Fruit fly (Drosophila melanogaster) whole organism, embryonic: ENCODE data around the gene CG5568.

Experiments used
- BEAF-32 ChIP-seq: fragments of 200-800 bp; sonication (Bioruptor generic); optimal IDR thresholded peaks from 3 replicates; lab custom pipeline; 2017; ENCODE audit warnings: missing biosample characterization, missing genetic modification characterization, mild to moderate bottlenecking, moderate library complexity, missing genetic modification reagents
- Bdp1 ChIP-seq: fragments of 200-800 bp; sonication (Bioruptor generic); optimal IDR thresholded peaks from 3 replicates; lab custom pipeline; 2016; ENCODE audit warnings: missing biosample characterization, missing genetic modification characterization
- Blimp-1 ChIP-seq: fragments of 200-800 bp; sonication (Bioruptor generic); optimal IDR thresholded peaks from 3 replicates; lab custom pipeline; 2018; ENCODE audit warnings: missing biosample characterization, missing genetic modification characterization, mild to moderate bottlenecking, moderate library complexity, missing genetic modification reagents
- C15 ChIP-seq: fragments of 200-800 bp; sonication (Bioruptor generic); IDR thresholded peaks from 3 replicates; pipeline ENCODE4 v1.3.6; 2022; ENCODE audit warnings: missing biosample characterization, missing genetic modification characterization
- CG10543 ChIP-seq: fragments of 200-800 bp; sonication (Bioruptor generic); optimal IDR thresholded peaks from 3 replicates; lab custom pipeline; 2017; ENCODE audit warnings: missing biosample characterization, mild to moderate bottlenecking, missing genetic modification characterization, moderate library complexity
- CG11695 ChIP-seq: fragments of 200-800 bp; sonication (Bioruptor generic); IDR thresholded peaks from 3 replicates; pipeline ENCODE4 v1.3.6; 2022; ENCODE audit warnings: missing biosample characterization, missing genetic modification characterization
- CG11696 ChIP-seq: fragments of 200-800 bp; sonication (Bioruptor generic); IDR thresholded peaks from 2 replicates; pipeline ENCODE4 v1.3.6; 2022; ENCODE audit warnings: missing biosample characterization, missing genetic modification characterization
- CG14014 ChIP-seq: fragments of 200-800 bp; sonication (Bioruptor generic); IDR thresholded peaks from 2 replicates; pipeline ENCODE4 v1.3.6; 2022; ENCODE audit warnings: missing biosample characterization, missing genetic modification characterization
- CG15479 ChIP-seq: fragments of 200-800 bp; sonication (Bioruptor generic); optimal IDR thresholded peaks from 3 replicates; lab custom pipeline; 2019; ENCODE audit warnings: missing biosample characterization, mild to moderate bottlenecking, missing genetic modification characterization, moderate library complexity
- CG15601 ChIP-seq: fragments of 200-800 bp; sonication (Bioruptor generic); optimal IDR thresholded peaks from 3 replicates; lab custom pipeline; 2019; ENCODE audit warnings: missing biosample characterization, mild to moderate bottlenecking, missing genetic modification characterization, moderate library complexity
- CG31388 ChIP-seq: fragments of 200-800 bp; sonication (Bioruptor generic); optimal IDR thresholded peaks from 2 replicates; lab custom pipeline; 2016; ENCODE audit warnings: missing biosample characterization, missing genetic modification characterization
- CG3163 ChIP-seq: fragments of 200-800 bp; sonication (Bioruptor generic); optimal IDR thresholded peaks from 3 replicates; lab custom pipeline; 2016; ENCODE audit warnings: missing biosample characterization, missing genetic modification characterization
- CG32767 ChIP-seq: fragments of 200-800 bp; sonication (Bioruptor generic); IDR thresholded peaks from 2 replicates; pipeline ENCODE4 v1.3.6; 2022; ENCODE audit warnings: missing biosample characterization, missing genetic modification characterization
- CG34422 ChIP-seq: fragments of 200-800 bp; sonication (Bioruptor generic); IDR thresholded peaks from 3 replicates; pipeline ENCODE4 v1.3.6; 2022; ENCODE audit warnings: missing biosample characterization, missing genetic modification characterization
- CG5180 ChIP-seq: fragments of 200-800 bp; sonication (Bioruptor generic); optimal IDR thresholded peaks from 3 replicates; lab custom pipeline; 2017; ENCODE audit warnings: missing biosample characterization, missing genetic modification characterization, mild to moderate bottlenecking, moderate library complexity, missing genetic modification reagents
- CG6654 ChIP-seq: fragments of 200-800 bp; sonication (Bioruptor generic); optimal IDR thresholded peaks from 2 replicates; lab custom pipeline; 2017; ENCODE audit warnings: missing biosample characterization, mild to moderate bottlenecking, missing genetic modification characterization
- CG7987 ChIP-seq: fragments of 200-800 bp; sonication (Bioruptor generic); optimal IDR thresholded peaks from 2 replicates; lab custom pipeline; 2018; ENCODE audit warnings: missing biosample characterization, mild to moderate bottlenecking, missing genetic modification characterization, moderate library complexity
- CG8290 ChIP-seq, 3 experiments: fragments of 200-800 bp; sonication (Bioruptor generic); optimal IDR thresholded peaks; 2 replicates each; lab custom pipeline; 2016 to 2019; ENCODE audit warnings: missing biosample characterization in 3 of 3, missing genetic modification characterization in 3 of 3, mild to moderate bottlenecking in 2 of 3, moderate library complexity in 1 of 3
- CG8388 ChIP-seq: fragments of 200-800 bp; sonication (Bioruptor generic); optimal IDR thresholded peaks from 2 replicates; lab custom pipeline; 2019; ENCODE audit warnings: missing biosample characterization, mild to moderate bottlenecking, missing genetic modification characterization, moderate library complexity
- CTCF ChIP-seq: fragments of 200-800 bp; sonication (Bioruptor generic); optimal IDR thresholded peaks from 2 replicates; lab custom pipeline; 2017; ENCODE audit warnings: missing biosample characterization, mild to moderate bottlenecking, missing genetic modification characterization, moderate library complexity
- CrebB ChIP-seq: fragments of 200-800 bp; sonication (Bioruptor generic); optimal IDR thresholded peaks from 3 replicates; lab custom pipeline; 2018; ENCODE audit warnings: missing biosample characterization, mild to moderate bottlenecking, missing genetic modification characterization
- D ChIP-seq, 2 experiments: fragments of 200-800 bp in 1 of 2; fragments of >200 bp in 1 of 2; sonication (Bioruptor generic) in 1 of 2; optimal IDR thresholded peaks; 2 replicates in 1 of 2; 3 replicates in 1 of 2; lab custom pipeline; 2017; ENCODE audit warnings: mild to moderate bottlenecking in 1 of 2, missing biosample characterization in 1 of 2, missing genetic modification characterization in 1 of 2, missing genetic modification reagents in 1 of 2
- Hmr ChIP-seq: fragments of 200-800 bp; sonication (Bioruptor generic); optimal IDR thresholded peaks from 3 replicates; lab custom pipeline; 2017; ENCODE audit warnings: mild to moderate bottlenecking, missing biosample characterization, missing genetic modification reagents, missing genetic modification characterization
- Hmx ChIP-seq: fragments of 200-800 bp; sonication (Bioruptor generic); optimal IDR thresholded peaks from 2 replicates; lab custom pipeline; 2016; ENCODE audit warnings: missing biosample characterization, missing genetic modification characterization
- NFAT ChIP-seq: fragments of 200-800 bp; sonication (Bioruptor generic); IDR thresholded peaks from 2 replicates; pipeline ENCODE4 v1.3.6; 2022; ENCODE audit warnings: missing biosample characterization, missing genetic modification characterization
- Neu2 ChIP-seq: fragments of 200-800 bp; sonication (Bioruptor generic); optimal IDR thresholded peaks from 3 replicates; lab custom pipeline; 2016; ENCODE audit warnings: missing biosample characterization, missing genetic modification characterization, borderline replicate concordance
- Oli ChIP-seq: fragments of 200-800 bp; sonication (Bioruptor generic); optimal IDR thresholded peaks from 2 replicates; lab custom pipeline; 2018; ENCODE audit warnings: missing biosample characterization, mild to moderate bottlenecking, missing genetic modification characterization, moderate library complexity
- Tbp ChIP-seq: fragments of >200 bp; optimal IDR thresholded peaks from 2 replicates; lab custom pipeline; 2018; ENCODE audit warnings: missing biosample characterization, missing genetic modification characterization
- Vsx1 ChIP-seq: fragments of 200-800 bp; sonication (Bioruptor generic); optimal IDR thresholded peaks from 2 replicates; lab custom pipeline; 2017; ENCODE audit warnings: missing biosample characterization, mild to moderate bottlenecking, missing genetic modification characterization, missing genetic modification reagents
- YL-1 ChIP-seq: fragments of 200-800 bp; sonication (Bioruptor generic); optimal IDR thresholded peaks from 3 replicates; lab custom pipeline; 2017; ENCODE audit warnings: missing biosample characterization, mild to moderate bottlenecking, missing genetic modification characterization
- ac ChIP-seq: fragments of 200-800 bp; sonication (Bioruptor generic); optimal IDR thresholded peaks from 3 replicates; lab custom pipeline; 2017; ENCODE audit warnings: missing biosample characterization, mild to moderate bottlenecking, missing genetic modification characterization
- ato ChIP-seq: fragments of 200-800 bp; sonication (Bioruptor generic); IDR thresholded peaks from 2 replicates; pipeline ENCODE4 v1.3.6; 2022; ENCODE audit warnings: missing biosample characterization, missing genetic modification characterization; ENCODE audit not compliant: partially characterized antibody
- bsh ChIP-seq, 2 experiments: fragments of 200-800 bp; sonication (Bioruptor generic); optimal IDR thresholded peaks; 2 replicates each; lab custom pipeline; 2017 to 2018; ENCODE audit warnings: mild to moderate bottlenecking in 2 of 2, missing biosample characterization in 2 of 2, missing genetic modification characterization in 2 of 2, moderate library complexity in 1 of 2
- crp ChIP-seq, 2 experiments: fragments of 200-800 bp; sonication (Bioruptor generic); optimal IDR thresholded peaks; 2 replicates in 1 of 2; 3 replicates in 1 of 2; lab custom pipeline; 2017; ENCODE audit warnings: missing biosample characterization in 2 of 2, missing genetic modification characterization in 2 of 2, mild to moderate bottlenecking in 1 of 2, moderate library complexity in 1 of 2
- cwo ChIP-seq: fragments of 200-800 bp; sonication (Bioruptor generic); optimal IDR thresholded peaks from 3 replicates; lab custom pipeline; 2017; ENCODE audit warnings: missing biosample characterization, missing genetic modification characterization, mild to moderate bottlenecking, moderate library complexity, missing genetic modification reagents
- ewg ChIP-seq: fragments of 200-800 bp; sonication (Bioruptor generic); optimal IDR thresholded peaks from 3 replicates; lab custom pipeline; 2017; ENCODE audit warnings: mild to moderate bottlenecking, missing biosample characterization, missing genetic modification reagents, missing genetic modification characterization
- gsb ChIP-seq: fragments of 200-800 bp; sonication (Bioruptor generic); IDR thresholded peaks from 2 replicates; pipeline ENCODE4 v1.3.6; 2022; ENCODE audit warnings: missing biosample characterization, missing genetic modification characterization
- hkb ChIP-seq, 2 experiments: fragments of 200-800 bp in 1 of 2; fragments of >200 bp in 1 of 2; sonication (Bioruptor generic) in 1 of 2; IDR thresholded peaks in 1 of 2; optimal IDR thresholded peaks in 1 of 2; 2 replicates each; pipeline versions ENCODE4 v1.3.6 to Lab custom; 2017 to 2022; ENCODE audit warnings: missing biosample characterization in 1 of 2, missing genetic modification characterization in 1 of 2
- maf-S ChIP-seq: fragments of 200-800 bp; sonication (Bioruptor generic); optimal IDR thresholded peaks from 2 replicates; lab custom pipeline; 2016; ENCODE audit warnings: missing biosample characterization, missing genetic modification characterization
- peb ChIP-seq: fragments of 200-800 bp; sonication (Bioruptor generic); IDR thresholded peaks from 2 replicates; pipeline ENCODE4 v1.3.6; 2022; ENCODE audit warnings: missing biosample characterization, missing genetic modification characterization
- pros ChIP-seq: fragments of 200-800 bp; sonication (Bioruptor generic); optimal IDR thresholded peaks from 3 replicates; lab custom pipeline; 2019; ENCODE audit warnings: missing biosample characterization, mild to moderate bottlenecking, missing genetic modification characterization, moderate library complexity
- psq ChIP-seq: fragments of 200-800 bp; sonication (Bioruptor generic); optimal IDR thresholded peaks from 2 replicates; lab custom pipeline; 2017; ENCODE audit warnings: missing biosample characterization, missing genetic modification characterization
- scrt ChIP-seq: fragments of 200-800 bp; sonication (Bioruptor generic); optimal IDR thresholded peaks from 2 replicates; lab custom pipeline; 2018; ENCODE audit warnings: missing biosample characterization, mild to moderate bottlenecking, missing genetic modification characterization, moderate library complexity
- slbo ChIP-seq: fragments of 200-800 bp; sonication (Bioruptor generic); IDR thresholded peaks from 2 replicates; pipeline ENCODE4 v1.3.6; 2022; ENCODE audit warnings: missing biosample characterization, missing genetic modification characterization
- so ChIP-seq: fragments of 200-800 bp; sonication (Bioruptor generic); IDR thresholded peaks from 3 replicates; pipeline ENCODE4 v1.3.6; 2022; ENCODE audit warnings: missing biosample characterization, missing genetic modification characterization
- unc-4 ChIP-seq: fragments of 200-800 bp; sonication (Bioruptor generic); IDR thresholded peaks from 2 replicates; pipeline ENCODE4 v1.3.6; 2022; ENCODE audit warnings: missing biosample characterization, missing genetic modification characterization; ENCODE audit not compliant: partially characterized antibody
- z ChIP-seq: fragments of 200-800 bp; sonication (Bioruptor generic); IDR thresholded peaks from 3 replicates; pipeline ENCODE4 v1.3.6; 2022; ENCODE audit warnings: missing biosample characterization, missing genetic modification characterization

Gene CG5568

DNA sequence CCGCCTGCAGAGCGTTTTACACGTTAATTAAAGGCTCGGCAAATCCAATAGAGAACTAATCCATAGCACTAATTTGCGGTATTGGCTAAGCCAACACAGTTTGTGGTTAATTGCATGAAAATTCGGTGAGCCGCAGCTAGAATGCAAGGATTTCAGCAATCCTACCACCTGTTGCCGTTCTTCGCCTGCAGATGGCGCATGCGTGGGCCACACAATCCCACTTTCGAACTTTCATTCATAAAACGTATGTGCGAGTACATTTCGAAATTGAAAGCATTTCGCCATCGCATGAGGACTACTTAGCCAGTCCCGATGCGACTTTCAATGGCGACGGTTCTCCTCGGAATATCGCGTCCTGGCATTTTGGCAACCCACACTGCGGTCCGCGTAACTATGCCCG, 35.8 kb downstream of the CG5568 start, which contains the start of gene CG13288:
Gene CG13288, plus strand, starts transcription at position 305 of the 400 bp plus-strand sequence.
- TF ChIP-seq BEAF-32 (no peak), CTCF (GFP tag; lab: Kevin White, UChicago) (peak; percentile 72), ewg (GFP tag; lab: Kevin White, UChicago) (peak; percentile 61), peb (GFP tag; lab: Robert Waterston, UW) (no peak), pros (GFP tag; lab: Kevin White, UChicago) (no peak), CG15479 (GFP tag; lab: Kevin White, UChicago) (no peak), scrt (GFP tag; lab: Kevin White, UChicago) (peak; percentile 91), slbo (GFP tag; lab: Robert Waterston, UW) (no peak), Hmx (GFP tag; lab: Kevin White, UChicago) (no peak), cwo (GFP tag; lab: Kevin White, UChicago) (no peak), CG7987 (GFP tag; lab: Kevin White, UChicago) (no peak), CG15601 (tag; lab: Kevin White, UChicago) (peak; percentile 46), NFAT (no peak), so (GFP tag; lab: Robert Waterston, UW) (no peak)

DNA sequence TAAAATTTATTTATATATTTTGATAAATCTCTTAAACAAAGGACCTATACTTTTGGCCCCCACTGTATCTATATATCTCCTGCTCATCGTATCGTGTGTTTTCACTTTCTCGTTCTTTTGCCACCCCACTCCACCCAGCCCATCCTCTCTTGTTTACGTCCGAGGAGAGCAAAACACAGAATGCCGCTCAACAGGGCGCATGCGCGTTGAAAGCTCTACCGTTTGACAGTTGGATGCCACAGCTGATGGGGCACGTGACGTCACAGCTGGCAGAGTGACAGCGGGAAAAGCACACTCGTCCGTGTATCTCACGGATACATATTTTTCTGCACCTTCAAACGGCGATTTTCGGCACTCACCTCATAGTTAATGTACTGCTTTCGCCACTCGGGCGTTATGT, 49.5 kb downstream of the CG5568 start:
- TF ChIP-seq Blimp-1 = peak; percentile 22
- no peak for TF ChIP-seq CG6654 (GFP tag; lab: Kevin White, UChicago)
- no peak for TF ChIP-seq maf-S (GFP tag; lab: Kevin White, UChicago)
- TF ChIP-seq Oli (tag; lab: Kevin White, UChicago) = peak; percentile 4
- TF ChIP-seq Bdp1 = no peak
- no peak for TF ChIP-seq CG14014
- peak; percentile 4 for TF ChIP-seq CG10543 (GFP tag; lab: Kevin White, UChicago)
- no peak for TF ChIP-seq z (GFP tag; lab: Robert Waterston, UW)
- no peak for TF ChIP-seq CG8290 (GFP tag; optimal IDR thresholded peaks at IDR 0.05; lab: Kevin White, UChicago)
- peak in 1 of 2 experiments; percentile 5 for TF ChIP-seq CG8290 (tag; optimal IDR thresholded peaks at IDR 0.05; lab: Kevin White, UChicago)
- no peak for TF ChIP-seq bsh (GFP tag; optimal IDR thresholded peaks at IDR 0.05; lab: Kevin White, UChicago)
- TF ChIP-seq ato (GFP tag; lab: Robert Waterston, UW) = no peak
- TF ChIP-seq CG5180 (GFP tag; lab: Kevin White, UChicago) = no peak
- peak; percentile 37; the same call in 1 of the 3 replicates for TF ChIP-seq CG34422 (GFP tag; lab: Robert Waterston, UW)
- no peak for TF ChIP-seq pros (GFP tag; lab: Kevin White, UChicago)
- no peak for TF ChIP-seq Tbp
- no peak for TF ChIP-seq CG3163 (GFP tag; lab: Kevin White, UChicago)
- TF ChIP-seq psq (GFP tag; lab: Kevin White, UChicago) = peak; percentile 64
- TF ChIP-seq CrebB (tag; lab: Kevin White, UChicago) = no peak
- TF ChIP-seq hkb (optimal IDR thresholded peaks at IDR 0.05; lab: Kevin White, UChicago) = no peak
- peak; percentile 42; the same call in 1 of the 2 replicates for TF ChIP-seq hkb (GFP tag; IDR thresholded peaks at IDR 0.05; lab: Robert Waterston, UW)
- TF ChIP-seq ac (GFP tag; lab: Kevin White, UChicago) = no peak
- peak; percentile 14 for TF ChIP-seq Hmr (GFP tag; lab: Kevin White, UChicago)
- TF ChIP-seq CG11695 = 0 out of 3 replicates have a peak, but pooled peaks have one; percentile 34
- TF ChIP-seq Vsx1 (GFP tag; lab: Kevin White, UChicago) = no peak
- TF ChIP-seq CG11696 (GFP tag; lab: Robert Waterston, UW) = peak; percentile 47
- TF ChIP-seq CG32767 = peak; percentile 87; the same call in 1 of the 2 replicates
- TF ChIP-seq D (optimal IDR thresholded peaks at IDR 0.05; lab: Kevin White, UChicago) = no peak
- TF ChIP-seq D (GFP tag; optimal IDR thresholded peaks at IDR 0.05; lab: Kevin White, UChicago) = no peak
- peak; percentile 35 for TF ChIP-seq YL-1 (GFP tag; lab: Kevin White, UChicago)
- TF ChIP-seq CG8388 = peak; percentile 35
- no peak for TF ChIP-seq Neu2 (GFP tag; lab: Kevin White, UChicago)
- peak in 1 of 2 experiments; percentile 71 for TF ChIP-seq crp (GFP tag; optimal IDR thresholded peaks at IDR 0.05; lab: Kevin White, UChicago)
- no peak for TF ChIP-seq CG31388 (GFP tag; lab: Kevin White, UChicago)
- 0 out of 2 replicates have a peak, but pooled peaks have one; percentile 34 for TF ChIP-seq unc-4 (GFP tag; lab: Robert Waterston, UW)
- TF ChIP-seq gsb (GFP tag; lab: Robert Waterston, UW) = no peak
- no peak for TF ChIP-seq C15
